Fruit fly (Drosophila melanogaster) whole organism, embryonic: Measurements from ENCODE around the gene CG15332.

Experiments used
- CG11696 ChIP-seq: fragments of 200-800 bp; sonication (Bioruptor generic); IDR thresholded peaks from 2 replicates; pipeline ENCODE4 v1.3.6; 2022; ENCODE audit warnings: missing biosample characterization, missing genetic modification characterization
- CG30431 ChIP-seq: fragments of 200-800 bp; sonication (Bioruptor generic); optimal IDR thresholded peaks from 2 replicates; lab custom pipeline; 2017; ENCODE audit warnings: missing biosample characterization, missing genetic modification characterization
- CG31388 ChIP-seq: fragments of 200-800 bp; sonication (Bioruptor generic); optimal IDR thresholded peaks from 2 replicates; lab custom pipeline; 2016; ENCODE audit warnings: missing biosample characterization, missing genetic modification characterization
- CG7556 ChIP-seq: fragments of 200-800 bp; sonication (Bioruptor generic); optimal IDR thresholded peaks from 2 replicates; lab custom pipeline; 2017; ENCODE audit warnings: missing biosample characterization, mild to moderate bottlenecking, missing genetic modification characterization
- CG7839 ChIP-seq: fragments of 200-800 bp; sonication (Bioruptor generic); optimal IDR thresholded peaks from 3 replicates; lab custom pipeline; 2018; ENCODE audit warnings: missing biosample characterization, mild to moderate bottlenecking, missing genetic modification characterization, moderate library complexity
- Poxn ChIP-seq: fragments of 200-800 bp; sonication (Bioruptor generic); IDR thresholded peaks from 2 replicates; pipeline ENCODE4 v1.3.6; 2022; ENCODE audit warnings: missing biosample characterization, missing genetic modification characterization
- Sox100B ChIP-seq: fragments of 200-800 bp; sonication (Bioruptor generic); optimal IDR thresholded peaks from 3 replicates; lab custom pipeline; 2018; ENCODE audit warnings: missing biosample characterization, mild to moderate bottlenecking, missing genetic modification characterization

dm6 chrX:7911983-7912630 lies 43.7 kb downstream of the CG15332 start, which contains the start of gene snz:
- TF ChIP-seq CG7839 (tag; lab: Kevin White, UChicago) = no peak
- TF ChIP-seq CG7556 (GFP tag; lab: Kevin White, UChicago) = no peak
- no peak for TF ChIP-seq CG31388 (GFP tag; lab: Kevin White, UChicago)
- no peak for TF ChIP-seq CG30431 (GFP tag; lab: Kevin White, UChicago)
- no peak for TF ChIP-seq CG11696 (GFP tag; lab: Robert Waterston, UW)
- no peak for TF ChIP-seq Sox100B (GFP tag; lab: Kevin White, UChicago)
- no peak for TF ChIP-seq Poxn (GFP tag; lab: Robert Waterston, UW)
